Worm (Caenorhabditis elegans) whole organism, L1 larva: ENCODE data around the gene srx-28.

Source experiments
- ama-1 ChIP-seq: fragments of 150-350 bp; optimal IDR thresholded peaks from 2 replicates; lab custom pipeline; 2014
- blmp-1 ChIP-seq: fragments of 150-350 bp; optimal IDR thresholded peaks from 2 replicates; lab custom pipeline; 2014; ENCODE audit warnings: missing biosample characterization, missing genetic modification characterization
- ceh-82 ChIP-seq, 3 experiments: fragments of 150-350 bp in 1 of 3; sonication (generic microtip) in 2 of 3; optimal IDR thresholded peaks; 2 replicates each; lab custom pipeline; 2014 to 2017; ENCODE audit warnings: missing biosample characterization in 3 of 3, missing genetic modification characterization in 3 of 3
- egl-27 ChIP-seq, 2 experiments: fragments of 150-350 bp in 1 of 2; sonication (generic microtip); optimal IDR thresholded peaks; 3 replicates each; lab custom pipeline; 2017 to 2018; ENCODE audit warnings: missing biosample characterization in 2 of 2, missing genetic modification characterization in 2 of 2, missing genetic modification reagents in 2 of 2
- lin-15B ChIP-seq: fragments of 150-350 bp; sonication (generic microtip); optimal IDR thresholded peaks from 3 replicates; lab custom pipeline; 2014; ENCODE audit warnings: missing biosample characterization, missing genetic modification characterization
- nhr-28 ChIP-seq: fragments of 150-350 bp; optimal IDR thresholded peaks from 2 replicates; lab custom pipeline; 2014; ENCODE audit warnings: missing biosample characterization, missing genetic modification characterization
- nhr-76 ChIP-seq: sonication (generic microtip); optimal IDR thresholded peaks from 2 replicates; lab custom pipeline; 2017; ENCODE audit warnings: missing biosample characterization, missing genetic modification characterization
- pag-3 ChIP-seq: sonication (generic microtip); optimal IDR thresholded peaks from 2 replicates; lab custom pipeline; 2017; ENCODE audit warnings: missing genetic modification characterization, mild to moderate bottlenecking, missing compliant biosample characterization, antibody characterized with exemption, borderline replicate concordance; ENCODE audit not compliant: insufficient read depth
- rnt-1 ChIP-seq: sonication (generic microtip); optimal IDR thresholded peaks from 2 replicates; lab custom pipeline; 2016; ENCODE audit warnings: mild to moderate bottlenecking, missing genetic modification characterization, moderate library complexity, missing compliant biosample characterization
- snpc-4 ChIP-seq: fragments of 150-350 bp; optimal IDR thresholded peaks from 2 replicates; lab custom pipeline; 2014; ENCODE audit warnings: missing biosample characterization, missing genetic modification characterization
- zag-1 ChIP-seq: fragments of 150-350 bp; optimal IDR thresholded peaks from 2 replicates; lab custom pipeline; 2014; ENCODE audit warnings: missing biosample characterization, missing genetic modification characterization

DNA sequence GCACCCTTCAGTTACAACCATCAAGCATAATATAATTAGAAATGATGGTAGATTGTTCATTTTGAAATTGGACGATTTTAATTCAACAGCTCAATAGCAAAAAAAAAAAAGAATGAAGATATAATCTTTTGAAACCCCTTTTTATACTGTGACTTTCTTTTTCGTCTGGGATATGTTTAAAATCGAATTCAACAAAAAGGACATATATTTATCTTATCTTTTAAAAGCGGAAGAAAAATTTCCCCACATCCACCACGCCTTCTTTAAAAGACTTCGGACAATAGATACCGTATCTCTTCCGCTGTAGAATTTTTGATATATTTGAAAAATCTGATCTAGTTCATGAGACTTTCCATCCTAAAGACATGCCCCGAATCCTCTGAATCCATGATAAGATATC, 23.7 kb upstream of the srx-28 start, which contains the start of gene R05D8.11:
- TF ChIP-seq nhr-28 (tag; lab: Kevin White, UChicago) (no peak), blmp-1 (tag; lab: Kevin White, UChicago) (no peak), ama-1 (lab: Kevin White, UChicago) (no peak), egl-27 (tag; optimal IDR thresholded peaks at IDR 0.05; lab: Kevin White, UChicago) (no peak), pag-3 (tag; lab: Kevin White, UChicago) (no peak), lin-15B (tag; lab: Kevin White, UChicago) (no peak), snpc-4 (tag; lab: Kevin White, UChicago) (no peak), rnt-1 (no peak), zag-1 (tag; lab: Kevin White, UChicago) (no peak), nhr-76 (tag; lab: Kevin White, UChicago) (no peak), ceh-82 (tag; optimal IDR thresholded peaks at IDR 0.05; lab: Kevin White, UChicago) (no peak)
